Worm (Caenorhabditis elegans): Measurements from ENCODE around the gene F59G1.4.

DNA sequence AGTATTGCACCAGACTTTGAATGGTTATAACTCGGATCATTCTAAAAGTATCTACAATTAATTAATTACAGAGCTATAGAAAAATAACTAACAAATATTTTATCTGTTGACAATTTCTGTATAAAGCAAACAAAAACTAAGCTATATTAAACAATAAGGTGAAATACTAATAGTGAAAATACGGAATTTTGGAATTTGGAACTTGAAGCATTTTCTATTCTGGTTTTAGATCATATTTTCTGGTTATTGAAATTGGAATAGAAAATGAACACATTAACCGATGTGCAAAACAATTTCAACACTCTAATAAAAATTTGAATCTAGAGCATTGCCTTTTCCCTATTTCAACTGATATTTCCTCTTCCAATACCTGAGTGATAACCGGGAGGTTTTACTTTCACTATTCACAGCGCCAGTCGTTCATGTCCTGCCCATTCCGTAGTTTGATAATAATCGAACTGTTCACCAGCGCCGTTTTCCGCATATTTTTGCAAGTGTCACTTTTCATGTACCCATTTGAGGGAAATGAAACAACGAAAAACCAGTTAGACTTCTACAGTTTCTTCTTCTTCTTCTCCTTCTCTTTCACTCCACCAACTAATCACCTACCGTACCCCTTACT, 4.0 kb downstream of the F59G1.4 start:
- TF ChIP-seq ama-1 (optimal IDR thresholded peaks at IDR 0.05) (no peak), aly-1 (tag; optimal IDR thresholded peaks at IDR 0.05) (no peak), flt-1 (GFP tag; IDR thresholded peaks at IDR 0.05) (no peak), hmg-4 (GFP tag; optimal IDR thresholded peaks at IDR 0.05) (no peak), B0310.2 (tag; optimal IDR thresholded peaks at IDR 0.05) (no peak), ets-7 (tag; optimal IDR thresholded peaks at IDR 0.05) (no peak)
